Fruit fly (Drosophila melanogaster): ENCODE data around the gene corto.

- TF ChIP-seq CG8478 (optimal IDR thresholded peaks at IDR 0.05) (no peak), CTCF (optimal IDR thresholded peaks at IDR 0.05) (no peak)
Measured at dm6 chr3R:5065656-5066077, 21.2 kb downstream of the corto start.
